Worm (Caenorhabditis elegans) whole organism, late embryonic: Measurements from ENCODE around the gene dpy-13.

Source experiments
- ceh-14 ChIP-seq: sonication (generic microtip); optimal IDR thresholded peaks from 2 replicates; lab custom pipeline; 2016; ENCODE audit warnings: missing genotype, missing genetic modification characterization, missing compliant biosample characterization
- pha-2 ChIP-seq: sonication (generic microtip); optimal IDR thresholded peaks from 2 replicates; lab custom pipeline; 2017; ENCODE audit warnings: mild to moderate bottlenecking, missing genetic modification characterization, missing compliant biosample characterization
- ref-2 ChIP-seq: sonication (generic microtip); optimal IDR thresholded peaks from 2 replicates; lab custom pipeline; 2016; ENCODE audit warnings: missing genetic modification characterization, missing compliant biosample characterization
- rnt-1 ChIP-seq: sonication (generic microtip); optimal IDR thresholded peaks from 2 replicates; lab custom pipeline; 2016; ENCODE audit warnings: missing genetic modification characterization, missing compliant biosample characterization

ce11 chrIV:4265951-4266350 is 30.5 kb downstream of the dpy-13 start:
- TF ChIP-seq ceh-14 (tag; lab: Kevin White, UChicago) (no peak), ref-2 (no peak), pha-2 (no peak), rnt-1 (tag; lab: Kevin White, UChicago) (no peak)
